3 fruit fly cellular contexts compared by ENCODE assay signal in genomic region chrX:1834702-1835376, dm6.
TF ChIP-seq lines count a peak whose summit lies in the region.

No protein-coding gene starts in this region.

- no peak for TF ChIP-seq CTCF in whole organism, embryonic (GFP tag; optimal IDR thresholded peaks at IDR 0.05; lab: Kevin White, UChicago)

TF ChIP-seq in whole organism, adult, 20 proteins besides CTCF, POLR2A, EP300 and RAD21:
- TF ChIP-seq tj (GFP tag; optimal IDR thresholded peaks at IDR 0.05; lab: Kevin White, UChicago) (peak; percentile 71), CG5204 (GFP tag; optimal IDR thresholded peaks at IDR 0.05; lab: Kevin White, UChicago) (no peak), Crg-1 (GFP tag; optimal IDR thresholded peaks at IDR 0.05; lab: Kevin White, UChicago) (no peak)
TF ChIP-seq in whole organism, adult: peak in this region for 1.

TF ChIP-seq in whole organism, embryonic, 481 proteins besides CTCF, POLR2A, EP300 and RAD21:
- TF ChIP-seq vvl (GFP tag; IDR thresholded peaks at IDR 0.05; lab: Robert Waterston, UW): peak; percentile 33; the same call in 1 of the 2 replicates
- no peak for TF ChIP-seq CG7357 (GFP tag; IDR thresholded peaks at IDR 0.05; lab: Robert Waterston, UW)
- TF ChIP-seq kni (GFP tag; optimal IDR thresholded peaks at IDR 0.05; lab: Kevin White, UChicago): peak; percentile 0
- no peak for TF ChIP-seq CG8944 (GFP tag; optimal IDR thresholded peaks at IDR 0.05; lab: Kevin White, UChicago)
- TF ChIP-seq sqz (GFP tag; optimal IDR thresholded peaks at IDR 0.05; lab: Kevin White, UChicago): peak; percentile 34
- TF ChIP-seq pros (GFP tag; optimal IDR thresholded peaks at IDR 0.05; lab: Kevin White, UChicago): peak; percentile 65
- peak; percentile 96 for TF ChIP-seq Blimp-1 (GFP tag; optimal IDR thresholded peaks at IDR 0.05; lab: Kevin White, UChicago)
- TF ChIP-seq Hr78 (GFP tag; optimal IDR thresholded peaks at IDR 0.05; lab: Kevin White, UChicago): peak in 1 of 2 experiments; percentile 94
- TF ChIP-seq Pdp1 (GFP tag; optimal IDR thresholded peaks at IDR 0.05; lab: Kevin White, UChicago): peak in 1 of 2 experiments; percentile 62
- TF ChIP-seq ci (GFP tag; IDR thresholded peaks at IDR 0.05; lab: Robert Waterston, UW): no peak

TF ChIP-seq in whole organism, prepupa, 60 proteins besides CTCF, POLR2A, EP300 and RAD21:
- TF ChIP-seq Hr39 (GFP tag; optimal IDR thresholded peaks at IDR 0.05; lab: Kevin White, UChicago) (no peak), Blimp-1 (GFP tag; optimal IDR thresholded peaks at IDR 0.05; lab: Kevin White, UChicago) (peak; percentile 71), svp (GFP tag; lab: Kevin White, UChicago) (peak; percentile 4)
